Worm (Caenorhabditis elegans) whole organism, L1 larva: ENCODE measurements around the gene M7.7.

Experiments
- elt-2 ChIP-seq: sonication (generic microtip); optimal IDR thresholded peaks from 2 replicates; lab custom pipeline; 2016; ENCODE audit warnings: missing genetic modification characterization, mild to moderate bottlenecking, inconsistent platforms, missing compliant biosample characterization, missing genetic modification reagents
- mef-2 ChIP-seq: fragments of 150-350 bp; optimal IDR thresholded peaks from 2 replicates; lab custom pipeline; 2014; ENCODE audit warnings: missing biosample characterization, missing genetic modification characterization
- nhr-237 ChIP-seq: fragments of 150-350 bp; optimal IDR thresholded peaks from 2 replicates; lab custom pipeline; 2014; ENCODE audit warnings: missing biosample characterization, missing genetic modification characterization

DNA sequence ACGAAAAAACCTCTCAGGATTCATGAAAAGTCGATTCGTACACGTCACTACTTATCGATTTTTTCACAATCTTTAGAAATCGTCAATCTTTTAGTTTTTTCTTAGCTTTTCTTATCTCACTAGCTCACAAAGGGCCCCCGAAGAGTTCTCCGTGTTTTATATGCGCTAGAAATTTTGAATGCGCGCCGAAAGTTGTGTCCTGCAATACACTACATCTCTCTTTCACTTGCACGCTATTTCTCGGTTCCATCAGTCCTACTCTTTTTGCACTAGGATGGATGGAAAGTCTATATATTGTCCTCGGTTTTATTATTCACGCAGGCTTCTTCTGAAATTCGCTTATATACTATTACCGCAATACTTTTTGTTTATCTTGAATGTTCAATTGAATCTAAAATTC, 36.0 kb downstream of the M7.7 start:
- TF ChIP-seq mef-2 (no peak), nhr-237 (tag; lab: Kevin White, UChicago) (no peak), elt-2 (tag; lab: Kevin White, UChicago) (no peak)
